Worm (Caenorhabditis elegans) whole organism, mixed stage, embryonic: ENCODE measurements around the gene C53C11.4.
"Not testable (repeated sequence)": the region's sequence is repeated elsewhere in the genome, so short reads cannot be mapped to it uniquely, and the experiment has no call there.

Source experiments
- M03D4.4 ChIP-seq: sonication (generic microtip); optimal IDR thresholded peaks from 2 replicates; lab custom pipeline; 2017; ENCODE audit warnings: mild to moderate bottlenecking, missing genetic modification characterization, missing compliant biosample characterization
- bed-3 ChIP-seq: fragments of 200-800 bp; sonication (Bioruptor generic); optimal IDR thresholded peaks from 3 replicates; lab custom pipeline; 2018; ENCODE audit warnings: mild to moderate bottlenecking, missing genetic modification characterization, moderate library complexity, missing compliant biosample characterization
- blmp-1 ChIP-seq: fragments of 150-350 bp; optimal IDR thresholded peaks from 2 replicates; lab custom pipeline; 2014; ENCODE audit warnings: missing biosample characterization, missing genetic modification characterization
- ceh-39 ChIP-seq: fragments of 150-350 bp; optimal IDR thresholded peaks from 2 replicates; lab custom pipeline; 2014; ENCODE audit warnings: missing biosample characterization, missing genetic modification characterization
- ceh-43 ChIP-seq: fragments of 200-800 bp; sonication (Bioruptor generic); optimal IDR thresholded peaks from 2 replicates; lab custom pipeline; 2018; ENCODE audit warnings: mild to moderate bottlenecking, missing genetic modification characterization, moderate library complexity, missing compliant biosample characterization
- ceh-83 ChIP-seq: fragments of 200-800 bp; sonication (Bioruptor generic); optimal IDR thresholded peaks from 2 replicates; lab custom pipeline; 2018; ENCODE audit warnings: mild to moderate bottlenecking, missing genetic modification characterization, missing compliant biosample characterization
- ces-1 ChIP-seq: fragments of 150-350 bp; optimal IDR thresholded peaks from 2 replicates; lab custom pipeline; 2014; ENCODE audit warnings: missing biosample characterization, missing genetic modification reagents, missing genetic modification characterization
- cnd-1 ChIP-seq: fragments of 200-800 bp; sonication (Bioruptor generic); optimal IDR thresholded peaks from 2 replicates; lab custom pipeline; 2018; ENCODE audit warnings: mild to moderate bottlenecking, missing genetic modification characterization, missing compliant biosample characterization
- drap-1 ChIP-seq: fragments of 200-800 bp; sonication (Bioruptor generic); optimal IDR thresholded peaks from 3 replicates; lab custom pipeline; 2018; ENCODE audit warnings: mild to moderate bottlenecking, missing genetic modification characterization, missing compliant biosample characterization
- elt-1 ChIP-seq: sonication (generic microtip); optimal IDR thresholded peaks from 2 replicates; lab custom pipeline; 2017; ENCODE audit warnings: missing genetic modification characterization, mild to moderate bottlenecking, missing compliant biosample characterization, antibody characterized with exemption, moderate library complexity, borderline replicate concordance; ENCODE audit not compliant: insufficient read depth
- elt-3 ChIP-seq: fragments of 150-350 bp; optimal IDR thresholded peaks from 2 replicates; lab custom pipeline; 2014; ENCODE audit warnings: missing biosample characterization, missing genetic modification characterization
- flh-1 ChIP-seq: fragments of 200-800 bp; sonication (Bioruptor generic); optimal IDR thresholded peaks from 2 replicates; lab custom pipeline; 2018; ENCODE audit warnings: mild to moderate bottlenecking, missing genetic modification characterization, moderate library complexity, missing compliant biosample characterization
- ham-2 ChIP-seq: fragments of 200-800 bp; sonication (Bioruptor generic); optimal IDR thresholded peaks from 2 replicates; lab custom pipeline; 2018; ENCODE audit warnings: mild to moderate bottlenecking, missing genetic modification characterization, missing compliant biosample characterization
- hlh-1 ChIP-seq: fragments of 150-350 bp; optimal IDR thresholded peaks from 2 replicates; lab custom pipeline; 2014; ENCODE audit warnings: missing biosample characterization, missing genetic modification reagents, missing genetic modification characterization
- lin-13 ChIP-seq: fragments of 150-350 bp; optimal IDR thresholded peaks from 2 replicates; lab custom pipeline; 2014; ENCODE audit warnings: missing biosample characterization, missing genetic modification characterization
- lin-32 ChIP-seq: fragments of 200-800 bp; sonication (Bioruptor generic); optimal IDR thresholded peaks from 2 replicates; lab custom pipeline; 2018; ENCODE audit warnings: mild to moderate bottlenecking, missing genetic modification characterization, missing compliant biosample characterization
- lsy-2 ChIP-seq: fragments of 150-350 bp; optimal IDR thresholded peaks from 2 replicates; lab custom pipeline; 2014; ENCODE audit warnings: missing biosample characterization, missing genetic modification characterization
- mab-5 ChIP-seq: fragments of 150-350 bp; optimal IDR thresholded peaks from 2 replicates; lab custom pipeline; 2014; ENCODE audit warnings: missing biosample characterization, missing genetic modification characterization
- mep-1 ChIP-seq: fragments of 150-350 bp; optimal IDR thresholded peaks from 2 replicates; lab custom pipeline; 2017; ENCODE audit warnings: missing biosample characterization, missing genetic modification reagents, missing genetic modification characterization, inconsistent platforms
- mls-2 ChIP-seq: sonication (generic microtip); optimal IDR thresholded peaks from 2 replicates; lab custom pipeline; 2016; ENCODE audit warnings: mild to moderate bottlenecking, missing genetic modification characterization, moderate library complexity, missing compliant biosample characterization
- nhr-12 ChIP-seq: fragments of 150-350 bp; optimal IDR thresholded peaks from 2 replicates; lab custom pipeline; 2014; ENCODE audit warnings: missing biosample characterization, missing genetic modification characterization
- nhr-2 ChIP-seq: fragments of 150-350 bp; optimal IDR thresholded peaks from 2 replicates; lab custom pipeline; 2014; ENCODE audit warnings: missing biosample characterization, missing genetic modification characterization
- nhr-237 ChIP-seq: fragments of 150-350 bp; optimal IDR thresholded peaks from 2 replicates; lab custom pipeline; 2014; ENCODE audit warnings: missing biosample characterization, missing genetic modification characterization
- nhr-28 ChIP-seq: fragments of 150-350 bp; optimal IDR thresholded peaks from 2 replicates; lab custom pipeline; 2014; ENCODE audit warnings: missing biosample characterization, missing genetic modification characterization
- nhr-76 ChIP-seq: sonication (generic microtip); optimal IDR thresholded peaks from 2 replicates; lab custom pipeline; 2017; ENCODE audit warnings: missing biosample characterization, missing genetic modification characterization
- pha-4 ChIP-seq: fragments of 150-350 bp; optimal IDR thresholded peaks from 2 replicates; lab custom pipeline; 2018; ENCODE audit warnings: missing biosample characterization, missing genetic modification reagents, missing genetic modification characterization
- sem-2 ChIP-seq: fragments of 200-800 bp; sonication (Bioruptor generic); optimal IDR thresholded peaks from 2 replicates; lab custom pipeline; 2018; ENCODE audit warnings: mild to moderate bottlenecking, missing genetic modification characterization, missing compliant biosample characterization
- snpc-4 ChIP-seq: fragments of 150-350 bp; optimal IDR thresholded peaks from 2 replicates; lab custom pipeline; 2014; ENCODE audit warnings: missing biosample characterization, missing genetic modification characterization
- sptf-1 ChIP-seq: sonication (generic microtip); optimal IDR thresholded peaks from 2 replicates; lab custom pipeline; 2017; ENCODE audit warnings: mild to moderate bottlenecking, missing genetic modification characterization, moderate library complexity, missing compliant biosample characterization
- tbx-8 ChIP-seq: fragments of 200-800 bp; sonication (Bioruptor generic); optimal IDR thresholded peaks from 2 replicates; lab custom pipeline; 2018; ENCODE audit warnings: mild to moderate bottlenecking, missing genetic modification characterization, moderate library complexity, missing compliant biosample characterization
- unc-120 ChIP-seq: sonication (generic microtip); optimal IDR thresholded peaks from 2 replicates; lab custom pipeline; 2017; ENCODE audit warnings: missing genetic modification characterization, missing compliant biosample characterization; ENCODE audit not compliant: poor library complexity, severe bottlenecking
- unc-39 ChIP-seq: fragments of 150-350 bp; optimal IDR thresholded peaks from 2 replicates; lab custom pipeline; 2014; ENCODE audit warnings: missing biosample characterization, missing genetic modification characterization
- unc-62 ChIP-seq: fragments of 150-350 bp; optimal IDR thresholded peaks from 2 replicates; lab custom pipeline; 2014; ENCODE audit warnings: missing biosample characterization, missing genetic modification reagents, missing genetic modification characterization
- zip-8 ChIP-seq: fragments of 150-350 bp; optimal IDR thresholded peaks from 2 replicates; lab custom pipeline; 2014; ENCODE audit warnings: missing biosample characterization, missing genetic modification characterization
- ztf-11 ChIP-seq: fragments of 150-350 bp; optimal IDR thresholded peaks from 2 replicates; lab custom pipeline; 2014; ENCODE audit warnings: missing biosample characterization, missing genetic modification characterization

Gene C53C11.4

ce11 chrX:17301900-17302299 is 8.8 kb upstream of the C53C11.4 start, which contains the start of gene C33E10.10:
Gene C33E10.10, minus strand, starts transcription at chrX:17302000.
- TF ChIP-seq M03D4.4 (no peak), ceh-39 (tag; lab: Kevin White, UChicago) (no peak), mls-2 (tag; lab: Kevin White, UChicago) (no peak), drap-1 (GFP tag; lab: Kevin White, UChicago) (no peak)
- TF ChIP-seq, all 35 proteins: peak for 0

ce11 chrX:17302419-17302818 is 8.3 kb upstream of the C53C11.4 start, which contains the start of gene fbxa-120:
Gene fbxa-120, plus strand, starts transcription at chrX:17302719.
- no peak for TF ChIP-seq flh-1
- no peak for TF ChIP-seq mls-2 (tag; lab: Kevin White, UChicago)
- TF ChIP-seq lin-32 (GFP tag; lab: Kevin White, UChicago), result no peak
- no peak for TF ChIP-seq nhr-12
- TF ChIP-seq snpc-4 (tag; lab: Kevin White, UChicago), result no peak
- no peak for TF ChIP-seq bed-3 (GFP tag; lab: Kevin White, UChicago)
- TF ChIP-seq lin-13, result no peak
- no peak for TF ChIP-seq pha-4 (tag; lab: Kevin White, UChicago)
- TF ChIP-seq zip-8 (tag; lab: Kevin White, UChicago), result no peak
- TF ChIP-seq lsy-2 (tag; lab: Kevin White, UChicago), result no peak
- no peak for TF ChIP-seq sptf-1 (tag; lab: Kevin White, UChicago)
- TF ChIP-seq elt-1 (tag; lab: Kevin White, UChicago), result no peak
- no peak for TF ChIP-seq elt-3
- TF ChIP-seq sem-2, result no peak
- no peak for TF ChIP-seq ham-2 (GFP tag; lab: Kevin White, UChicago)
- TF ChIP-seq ces-1 (GFP tag; lab: Kevin White, UChicago), result no peak
- TF ChIP-seq cnd-1 (tag; lab: Kevin White, UChicago), result no peak
- TF ChIP-seq unc-62 (GFP tag; lab: Kevin White, UChicago), result no peak

ce11 chrX:17304920-17305319 is 5.8 kb upstream of the C53C11.4 start, which contains the start of gene C33E10.1:
Gene C33E10.1, plus strand, starts transcription at chrX:17305220.
- not testable (repeated sequence) for TF ChIP-seq blmp-1; tbx-8 (GFP tag; lab: Kevin White, UChicago); lsy-2 (tag; lab: Kevin White, UChicago)

ce11 chrX:17314948-17315347 is 4.2 kb downstream of the C53C11.4 start:
- no peak for TF ChIP-seq elt-3
- peak; percentile 30 for TF ChIP-seq drap-1 (GFP tag; lab: Kevin White, UChicago)
- TF ChIP-seq ham-2 (GFP tag; lab: Kevin White, UChicago), result no peak
- no peak for TF ChIP-seq pha-4 (tag; lab: Kevin White, UChicago)
- no peak for TF ChIP-seq hlh-1 (tag; lab: Kevin White, UChicago)
- TF ChIP-seq flh-1, result no peak
- no peak for TF ChIP-seq ceh-83 (GFP tag; lab: Kevin White, UChicago)
- TF ChIP-seq nhr-28 (tag; lab: Kevin White, UChicago), result no peak
- no peak for TF ChIP-seq lsy-2 (tag; lab: Kevin White, UChicago)
- no peak for TF ChIP-seq elt-1 (tag; lab: Kevin White, UChicago)
- peak; percentile 70 for TF ChIP-seq unc-120 (tag; lab: Kevin White, UChicago)
- no peak for TF ChIP-seq unc-39 (tag; lab: Kevin White, UChicago)
- no peak for TF ChIP-seq nhr-237 (tag; lab: Kevin White, UChicago)
- no peak for TF ChIP-seq unc-62 (GFP tag; lab: Kevin White, UChicago)
- TF ChIP-seq zip-8 (tag; lab: Kevin White, UChicago), result no peak
- no peak for TF ChIP-seq lin-13
- peak; percentile 73 for TF ChIP-seq sptf-1 (tag; lab: Kevin White, UChicago)
- TF ChIP-seq sem-2, result no peak
- TF ChIP-seq tbx-8 (GFP tag; lab: Kevin White, UChicago), result no peak
- TF ChIP-seq cnd-1 (tag; lab: Kevin White, UChicago), result peak; percentile 4
- TF ChIP-seq lin-32 (GFP tag; lab: Kevin White, UChicago), result no peak
- TF ChIP-seq mls-2 (tag; lab: Kevin White, UChicago), result peak; percentile 63
- TF ChIP-seq ztf-11, result no peak
- TF ChIP-seq ceh-39 (tag; lab: Kevin White, UChicago), result no peak
- TF ChIP-seq snpc-4 (tag; lab: Kevin White, UChicago), result no peak
- no peak for TF ChIP-seq nhr-2 (tag; lab: Kevin White, UChicago)
- TF ChIP-seq nhr-76 (tag; lab: Kevin White, UChicago), result no peak
- no peak for TF ChIP-seq bed-3 (GFP tag; lab: Kevin White, UChicago)
- no peak for TF ChIP-seq ceh-43 (GFP tag; lab: Kevin White, UChicago)
- no peak for TF ChIP-seq mep-1 (tag; lab: Kevin White, UChicago)
- TF ChIP-seq ces-1 (GFP tag; lab: Kevin White, UChicago), result peak; percentile 81
- no peak for TF ChIP-seq blmp-1
- peak; percentile 57 for TF ChIP-seq M03D4.4
- no peak for TF ChIP-seq nhr-12
- TF ChIP-seq mab-5 (tag; lab: Kevin White, UChicago), result no peak
